Worm (Caenorhabditis elegans) whole organism, young adult: Measurements from ENCODE around the gene pho-14.

Experiments
- T26A5.8 ChIP-seq: sonication (generic microtip); optimal IDR thresholded peaks from 2 replicates; lab custom pipeline; 2016; ENCODE audit warnings: missing genetic modification characterization, missing compliant biosample characterization
- ama-1 ChIP-seq, 3 experiments: fragments of 150-350 bp in 1 of 3; sonication (generic microtip) in 2 of 3; optimal IDR thresholded peaks; 2 replicates each; lab custom pipeline; 2014 to 2018; ENCODE audit warnings: missing biosample characterization in 2 of 3, missing genetic modification characterization in 2 of 3, missing genetic modification reagents in 2 of 3
- attf-5 ChIP-seq: fragments of 200-800 bp; sonication (Bioruptor generic); optimal IDR thresholded peaks from 2 replicates; lab custom pipeline; 2018; ENCODE audit warnings: mild to moderate bottlenecking, missing genetic modification characterization, missing compliant biosample characterization
- ccch-3 ChIP-seq: fragments of 200-800 bp; sonication (Bioruptor generic); optimal IDR thresholded peaks from 2 replicates; lab custom pipeline; 2018; ENCODE audit warnings: mild to moderate bottlenecking, missing genetic modification characterization, missing compliant biosample characterization
- efl-1 ChIP-seq: fragments of 150-350 bp; optimal IDR thresholded peaks from 2 replicates; lab custom pipeline; 2014; ENCODE audit warnings: missing biosample characterization, missing genetic modification reagents, missing genetic modification characterization
- snpc-4 ChIP-seq, 5 experiments: fragments of 150-350 bp in 1 of 5; sonication (generic microtip) in 4 of 5; optimal IDR thresholded peaks; 2 replicates each; lab custom pipeline; 2014 to 2018; ENCODE audit warnings: missing genetic modification characterization in 5 of 5, missing biosample characterization in 3 of 5, antibody characterized with exemption in 2 of 5, mild to moderate bottlenecking in 2 of 5, missing compliant biosample characterization in 2 of 5, missing genotype in 2 of 5, moderate library complexity in 2 of 5, missing genetic modification reagents in 1 of 5
- unc-130 ChIP-seq: sonication (generic microtip); optimal IDR thresholded peaks from 2 replicates; lab custom pipeline; 2016; ENCODE audit warnings: missing genetic modification reagents, missing genetic modification characterization, missing compliant biosample characterization
- unc-62 ChIP-seq: fragments of 150-350 bp; optimal IDR thresholded peaks from 2 replicates; lab custom pipeline; 2014; ENCODE audit warnings: missing biosample characterization, missing genetic modification reagents, missing genetic modification characterization
- ztf-25 ChIP-seq: fragments of 200-800 bp; sonication (Bioruptor generic); IDR thresholded peaks from 2 replicates; pipeline ENCODE4 v1.3.6; 2022; ENCODE audit warnings: missing genetic modification reagents, missing genetic modification characterization, missing compliant biosample characterization

DNA sequence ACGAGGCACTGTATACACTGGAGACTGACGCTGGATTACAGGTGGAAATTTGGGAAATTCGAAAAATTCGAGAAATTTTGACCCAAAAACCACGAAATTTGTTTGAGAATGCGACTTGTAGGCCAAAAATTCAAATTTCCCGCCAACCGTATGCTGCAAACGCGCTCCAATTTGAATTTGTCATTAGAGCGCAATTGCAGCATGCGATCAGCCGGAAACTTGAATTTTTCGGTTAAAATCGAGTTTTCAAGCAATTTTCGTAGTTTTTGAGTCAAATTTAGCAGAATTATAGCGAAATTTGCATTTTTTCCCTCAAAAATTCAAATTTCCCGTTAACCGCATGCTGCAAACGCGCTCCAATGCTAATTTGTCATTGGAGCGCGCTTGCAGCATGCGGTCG is 29.6 kb upstream of the pho-14 start:
- no peak for TF ChIP-seq ztf-25 (GFP tag; lab: Robert Waterston, UW)
- peak; percentile 38 for TF ChIP-seq efl-1 (GFP tag; lab: Kevin White, UChicago)
- no peak for TF ChIP-seq ccch-3 (GFP tag; lab: Kevin White, UChicago)
- no peak for TF ChIP-seq unc-62 (GFP tag; lab: Kevin White, UChicago)
- TF ChIP-seq snpc-4 (GFP tag; optimal IDR thresholded peaks at IDR 0.05; lab: Kevin White, UChicago), result no peak
- TF ChIP-seq snpc-4 (tag; optimal IDR thresholded peaks at IDR 0.05; lab: Kevin White, UChicago), result no peak
- no peak for TF ChIP-seq unc-130
- TF ChIP-seq attf-5 (GFP tag; lab: Kevin White, UChicago), result no peak
- TF ChIP-seq ama-1 (optimal IDR thresholded peaks at IDR 0.05; lab: Kevin White, UChicago), result no peak
- no peak for TF ChIP-seq ama-1 (GFP tag; optimal IDR thresholded peaks at IDR 0.05; lab: Kevin White, UChicago)
- no peak for TF ChIP-seq T26A5.8 (tag; lab: Kevin White, UChicago)
